Worm (Caenorhabditis elegans) whole organism, L4 larva: ENCODE results near the gene ocr-4.

Experiments used
- F10B5.3 ChIP-seq: sonication (generic microtip); optimal IDR thresholded peaks from 2 replicates; lab custom pipeline; 2016; ENCODE audit warnings: mild to moderate bottlenecking, missing genetic modification characterization, missing compliant biosample characterization
- F37D6.2 ChIP-seq: sonication (generic microtip); optimal IDR thresholded peaks from 2 replicates; lab custom pipeline; 2016; ENCODE audit warnings: mild to moderate bottlenecking, missing genetic modification characterization, missing compliant biosample characterization
- F49E8.2 ChIP-seq: sonication (generic microtip); optimal IDR thresholded peaks from 2 replicates; lab custom pipeline; 2016; ENCODE audit warnings: missing compliant biosample characterization, mild to moderate bottlenecking, missing genetic modification characterization, borderline replicate concordance
- Y105C5A.15 ChIP-seq: fragments of 200-800 bp; sonication (Bioruptor generic); IDR thresholded peaks from 2 replicates; pipeline ENCODE4 v1.3.6; 2022; ENCODE audit warnings: missing genetic modification characterization, missing compliant biosample characterization
- aha-1 ChIP-seq: fragments of 150-350 bp; peaks from one replicate; lab custom pipeline; 2014; ENCODE audit warnings: missing biosample characterization, missing genetic modification characterization
- ama-1 ChIP-seq: fragments of 150-350 bp; optimal IDR thresholded peaks from 2 replicates; lab custom pipeline; 2014; ENCODE audit warnings: inconsistent platforms, mixed read lengths
- attf-4 ChIP-seq: sonication (generic microtip); optimal IDR thresholded peaks from 3 replicates; lab custom pipeline; 2017; ENCODE audit warnings: missing biosample characterization, missing genetic modification characterization
- ceh-44 ChIP-seq: fragments of 200-800 bp; sonication (Bioruptor generic); IDR thresholded peaks from 2 replicates; pipeline ENCODE4 v1.3.6; 2022; ENCODE audit warnings: missing genetic modification reagents, missing genetic modification characterization, missing compliant biosample characterization
- ceh-82 ChIP-seq: sonication (generic microtip); optimal IDR thresholded peaks from 2 replicates; lab custom pipeline; 2017; ENCODE audit warnings: missing biosample characterization, missing genetic modification characterization
- cey-2 ChIP-seq: sonication (generic microtip); optimal IDR thresholded peaks from 3 replicates; lab custom pipeline; 2017; ENCODE audit warnings: missing genetic modification characterization, mild to moderate bottlenecking, missing compliant biosample characterization, antibody characterized with exemption, borderline replicate concordance; ENCODE audit not compliant: insufficient read depth
- ctbp-1 ChIP-seq: fragments of 200-800 bp; sonication (Bioruptor generic); IDR thresholded peaks from 2 replicates; pipeline ENCODE4 v1.3.6; 2022; ENCODE audit warnings: missing genetic modification reagents, missing genetic modification characterization, missing compliant biosample characterization
- daf-12 ChIP-seq: fragments of 150-350 bp; optimal IDR thresholded peaks from 2 replicates; lab custom pipeline; 2014; ENCODE audit warnings: missing biosample characterization, missing genetic modification reagents, missing genetic modification characterization
- dmd-6 ChIP-seq: fragments of 200-800 bp; sonication (Bioruptor generic); IDR thresholded peaks from 2 replicates; pipeline ENCODE4 v1.3.6; 2022; ENCODE audit warnings: missing genetic modification reagents, missing genetic modification characterization, missing compliant biosample characterization
- duxl-1 ChIP-seq: sonication (generic microtip); optimal IDR thresholded peaks from 2 replicates; lab custom pipeline; 2016; ENCODE audit warnings: mild to moderate bottlenecking, missing genetic modification characterization, moderate library complexity, missing compliant biosample characterization; ENCODE audit not compliant: poor library complexity
- dve-1 ChIP-seq: sonication (generic microtip); optimal IDR thresholded peaks from 2 replicates; lab custom pipeline; 2017; ENCODE audit warnings: antibody characterized with exemption, mild to moderate bottlenecking, missing genetic modification characterization, missing compliant biosample characterization; ENCODE audit not compliant: insufficient read depth
- fkh-10 ChIP-seq: fragments of 150-350 bp; optimal IDR thresholded peaks from 2 replicates; lab custom pipeline; 2014; ENCODE audit warnings: missing biosample characterization, missing genetic modification reagents, missing genetic modification characterization
- hif-1 ChIP-seq, 2 experiments: sonication (generic microtip); optimal IDR thresholded peaks; 2 replicates each; lab custom pipeline; 2016 to 2017; ENCODE audit warnings: missing compliant biosample characterization in 2 of 2, missing genetic modification characterization in 2 of 2, missing genetic modification reagents in 2 of 2, missing genotype in 2 of 2, mild to moderate bottlenecking in 1 of 2
- hlh-11 ChIP-seq: fragments of 200-800 bp; sonication (Bioruptor generic); optimal IDR thresholded peaks from 2 replicates; lab custom pipeline; 2018; ENCODE audit warnings: mild to moderate bottlenecking, missing genetic modification characterization, missing compliant biosample characterization
- hlh-30 ChIP-seq: sonication (generic microtip); optimal IDR thresholded peaks from 2 replicates; lab custom pipeline; 2017; ENCODE audit warnings: antibody characterized with exemption, mild to moderate bottlenecking, missing genetic modification characterization, missing compliant biosample characterization; ENCODE audit not compliant: insufficient read depth
- hmg-1.1 ChIP-seq: fragments of 200-800 bp; sonication (Bioruptor generic); IDR thresholded peaks from 2 replicates; pipeline ENCODE4 v1.3.6; 2022; ENCODE audit warnings: missing genetic modification reagents, missing genetic modification characterization, missing compliant biosample characterization
- lim-7 ChIP-seq: fragments of 200-800 bp; sonication (Bioruptor generic); IDR thresholded peaks from 2 replicates; pipeline ENCODE4 v1.3.6; 2022; ENCODE audit warnings: missing genetic modification characterization, missing compliant biosample characterization
- lin-15B ChIP-seq: fragments of 150-350 bp; sonication (generic microtip); optimal IDR thresholded peaks from 3 replicates; lab custom pipeline; 2014; ENCODE audit warnings: missing biosample characterization, missing genetic modification characterization
- lin-29 ChIP-seq: fragments of 200-800 bp; sonication (Bioruptor generic); IDR thresholded peaks from 2 replicates; pipeline ENCODE4 v1.3.6; 2022; ENCODE audit warnings: missing genetic modification reagents, missing genetic modification characterization, missing compliant biosample characterization
- madf-9 ChIP-seq: fragments of 200-800 bp; sonication (Bioruptor generic); conservative IDR thresholded peaks from 2 replicates; pipeline ENCODE4 v1.3.6; 2022; ENCODE audit warnings: missing genetic modification reagents, missing genetic modification characterization, missing compliant biosample characterization
- mxl-2 ChIP-seq: fragments of 200-800 bp; sonication (Bioruptor generic); conservative IDR thresholded peaks from 2 replicates; pipeline ENCODE4 v1.3.6; 2022; ENCODE audit warnings: missing genetic modification reagents, missing genetic modification characterization, missing compliant biosample characterization
- nhr-102 ChIP-seq: sonication (generic microtip); optimal IDR thresholded peaks from 2 replicates; lab custom pipeline; 2016; ENCODE audit warnings: mild to moderate bottlenecking, missing genetic modification characterization, moderate library complexity, missing compliant biosample characterization
- nhr-111 ChIP-seq: fragments of 200-800 bp; sonication (Bioruptor generic); optimal IDR thresholded peaks from 2 replicates; lab custom pipeline; 2018; ENCODE audit warnings: mild to moderate bottlenecking, missing genetic modification characterization, missing compliant biosample characterization
- nhr-25 ChIP-seq: sonication (generic microtip); optimal IDR thresholded peaks from 2 replicates; lab custom pipeline; 2017; ENCODE audit warnings: missing genetic modification characterization, mild to moderate bottlenecking, missing compliant biosample characterization, antibody characterized with exemption, moderate library complexity, borderline replicate concordance; ENCODE audit not compliant: insufficient read depth
- nhr-28 ChIP-seq: fragments of 150-350 bp; optimal IDR thresholded peaks from 2 replicates; lab custom pipeline; 2014; ENCODE audit warnings: missing biosample characterization, missing genetic modification characterization
- nhr-41 ChIP-seq: fragments of 200-800 bp; sonication (Bioruptor generic); IDR thresholded peaks from 2 replicates; pipeline ENCODE4 v1.3.6; 2022; ENCODE audit warnings: missing genetic modification reagents, missing genetic modification characterization, missing compliant biosample characterization
- nhr-42 ChIP-seq: fragments of 200-800 bp; sonication (Bioruptor generic); IDR thresholded peaks from 2 replicates; pipeline ENCODE4 v1.3.6; 2022; ENCODE audit warnings: missing genetic modification characterization, missing compliant biosample characterization
- nhr-77 ChIP-seq: fragments of 150-350 bp; optimal IDR thresholded peaks from 2 replicates; lab custom pipeline; 2014; ENCODE audit warnings: missing biosample characterization, missing genetic modification characterization
- php-3 ChIP-seq: fragments of 200-800 bp; sonication (Bioruptor generic); IDR thresholded peaks from 2 replicates; pipeline ENCODE4 v1.3.6; 2022; ENCODE audit warnings: missing genetic modification reagents, missing genetic modification characterization, missing compliant biosample characterization
- rbr-2 ChIP-seq: sonication (generic microtip); optimal IDR thresholded peaks from 2 replicates; lab custom pipeline; 2016; ENCODE audit warnings: missing genotype, missing genetic modification characterization, missing compliant biosample characterization
- snpc-1.2 ChIP-seq: fragments of 200-800 bp; sonication (Bioruptor generic); IDR thresholded peaks from 2 replicates; pipeline ENCODE4 v1.3.6; 2022; ENCODE audit warnings: missing genetic modification reagents, missing genetic modification characterization, missing compliant biosample characterization
- spr-1 ChIP-seq: sonication (generic microtip); optimal IDR thresholded peaks from 2 replicates; lab custom pipeline; 2016; ENCODE audit warnings: mild to moderate bottlenecking, missing genetic modification characterization, missing compliant biosample characterization
- tra-1 ChIP-seq: fragments of 200-800 bp; sonication (Bioruptor generic); IDR thresholded peaks from 2 replicates; pipeline ENCODE4 v1.3.6; 2022; ENCODE audit warnings: missing genetic modification reagents, missing genetic modification characterization, missing compliant biosample characterization
- unc-62 ChIP-seq, 3 experiments: fragments of 150-350 bp in 1 of 3; sonication (generic microtip); optimal IDR thresholded peaks in 2 of 3; peaks in 1 of 3; 1 replicate in 1 of 3; 2 replicates in 2 of 3; lab custom pipeline; 2014 to 2017; ENCODE audit warnings: missing biosample characterization in 3 of 3, missing genetic modification characterization in 3 of 3, missing genetic modification reagents in 3 of 3, missing genotype in 1 of 3
- zip-11 ChIP-seq: fragments of 200-800 bp; sonication (Bioruptor generic); IDR thresholded peaks from 2 replicates; pipeline ENCODE4 v1.3.6; 2022; ENCODE audit warnings: missing genetic modification characterization, missing compliant biosample characterization
- zip-2 ChIP-seq: fragments of 150-350 bp; optimal IDR thresholded peaks from 2 replicates; lab custom pipeline; 2014; ENCODE audit warnings: missing biosample characterization, missing genetic modification characterization
- ztf-11 ChIP-seq: fragments of 150-350 bp; optimal IDR thresholded peaks from 2 replicates; lab custom pipeline; 2014; ENCODE audit warnings: missing biosample characterization, missing genetic modification characterization

The ocr-4 gene

ce11 chrIV:7325698-7326097, 6.9 kb downstream of the ocr-4 start (continued):
- TF ChIP-seq zip-11 (GFP tag; lab: Robert Waterston, UW) (no peak), ctbp-1 (GFP tag; lab: Robert Waterston, UW) (no peak), attf-4 (no peak), zip-2 (no peak), daf-12 (tag; lab: Kevin White, UChicago) (no peak), aha-1 (tag; lab: Kevin White, UChicago) (peak; percentile 62), duxl-1 (tag; lab: Kevin White, UChicago) (no peak), nhr-42 (GFP tag; lab: Robert Waterston, UW) (no peak), hlh-11 (peak; percentile 31), dmd-6 (GFP tag; lab: Robert Waterston, UW) (peak; percentile 56)

DNA sequence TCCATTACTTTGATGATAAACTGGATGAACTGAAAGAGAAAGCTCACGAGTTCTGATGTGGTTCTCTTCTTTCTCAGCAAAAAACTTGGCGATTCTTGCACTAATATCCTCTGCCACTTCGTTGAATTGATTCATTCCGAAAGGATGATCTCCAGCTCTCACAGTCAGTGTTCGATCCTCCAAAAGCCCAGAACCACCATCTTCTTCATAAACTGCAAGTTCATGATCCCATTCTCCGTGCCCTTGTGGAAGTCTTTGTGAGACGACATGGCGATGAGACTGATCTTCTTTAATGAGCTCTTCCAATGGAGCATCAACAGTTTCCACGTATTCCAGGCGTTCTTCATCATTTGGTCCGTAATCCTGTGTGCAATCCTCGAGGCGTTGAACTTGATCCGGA, 7.7 kb downstream of the ocr-4 start:
- no peak for TF ChIP-seq F49E8.2 (tag; lab: Kevin White, UChicago)
- TF ChIP-seq ceh-44 (GFP tag; lab: Robert Waterston, UW): no peak
- no peak for TF ChIP-seq nhr-77
- peak in 1 of 2 experiments; percentile 98 for TF ChIP-seq unc-62 (GFP tag; optimal IDR thresholded peaks at IDR 0.05 in 1 of 2; lab: Kevin White, UChicago)
- TF ChIP-seq unc-62 (tag; optimal IDR thresholded peaks at IDR 0.05; lab: Kevin White, UChicago): no peak

DNA sequence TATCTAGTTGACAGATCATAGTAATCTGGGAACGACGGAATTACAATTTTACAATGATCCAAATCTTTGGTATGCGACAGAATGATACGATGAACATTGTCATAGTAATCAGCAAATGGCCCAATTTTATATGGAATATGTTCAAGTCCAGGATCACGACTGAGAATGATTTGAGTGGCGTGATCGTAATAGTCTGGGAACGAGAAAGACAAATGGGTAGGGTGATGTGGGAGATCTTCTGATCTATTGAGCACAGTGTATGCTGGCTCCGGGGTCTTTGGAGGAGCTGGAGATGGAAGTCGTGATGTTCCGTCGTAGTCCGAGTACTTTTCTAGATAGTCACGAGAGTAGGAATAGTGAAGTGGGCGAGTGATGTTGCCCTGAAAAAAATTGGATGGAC, 8.7 kb downstream of the ocr-4 start:
- peak; percentile 90 for TF ChIP-seq aha-1 (tag; lab: Kevin White, UChicago)
- TF ChIP-seq lin-29: no peak
- TF ChIP-seq tra-1 (GFP tag; lab: Robert Waterston, UW): no peak
- TF ChIP-seq snpc-1.2: no peak
- TF ChIP-seq F37D6.2 (tag; lab: Kevin White, UChicago): no peak
- TF ChIP-seq lim-7 (GFP tag; lab: Robert Waterston, UW): no peak
- no peak for TF ChIP-seq dmd-6 (GFP tag; lab: Robert Waterston, UW)

ce11 chrIV:7320688-7321087, 11.9 kb downstream of the ocr-4 start:
- TF ChIP-seq nhr-41 (GFP tag; lab: Robert Waterston, UW) (no peak), unc-62 (GFP tag; optimal IDR thresholded peaks at IDR 0.05 in 1 of 2; lab: Kevin White, UChicago) (peak in 1 of 2 experiments; percentile 92), unc-62 (tag; optimal IDR thresholded peaks at IDR 0.05; lab: Kevin White, UChicago) (no peak), mxl-2 (GFP tag; lab: Robert Waterston, UW) (no peak), madf-9 (GFP tag; lab: Robert Waterston, UW) (no peak)

DNA sequence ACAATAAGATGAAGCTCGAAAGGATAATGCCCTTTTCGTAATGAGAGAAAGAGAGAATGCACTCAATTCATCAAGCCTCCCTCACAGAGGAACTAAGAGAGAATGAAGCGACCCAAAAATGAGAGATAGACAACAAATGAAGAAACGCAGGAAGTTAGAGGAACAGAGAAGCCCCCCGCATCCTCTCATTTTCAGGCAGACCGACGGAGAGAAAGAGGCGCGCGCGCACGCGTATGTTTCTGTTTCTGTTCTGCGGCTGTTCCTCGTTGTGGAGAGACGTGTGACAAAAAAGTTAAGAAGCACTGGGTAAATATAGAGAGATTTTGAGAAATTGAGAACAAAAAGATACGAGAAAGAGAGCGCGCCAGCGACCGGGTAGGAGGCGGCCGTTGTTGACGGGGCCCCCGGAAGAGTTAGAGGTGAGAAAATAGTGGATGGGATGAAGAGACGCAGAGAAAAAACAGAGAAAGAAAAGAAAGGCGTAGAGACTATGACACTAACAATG, 12.6 kb downstream of the ocr-4 start:
- no peak for TF ChIP-seq ceh-82
- peak; percentile 9 for TF ChIP-seq nhr-25 (tag; lab: Kevin White, UChicago)
- TF ChIP-seq Y105C5A.15 (GFP tag; lab: Robert Waterston, UW): no peak
- peak; percentile 16 for TF ChIP-seq F10B5.3
- TF ChIP-seq zip-2: no peak
- peak; percentile 88 for TF ChIP-seq nhr-28 (tag; lab: Kevin White, UChicago)
- TF ChIP-seq php-3: no peak
- no peak for TF ChIP-seq ama-1 (lab: Kevin White, UChicago)
- TF ChIP-seq ztf-11 (tag; lab: Kevin White, UChicago): no peak
- peak; percentile 97 for TF ChIP-seq hlh-11
- TF ChIP-seq hlh-30 (tag; lab: Kevin White, UChicago): peak; percentile 94
- peak; percentile 94 for TF ChIP-seq dve-1 (tag; lab: Kevin White, UChicago)
- peak; percentile 94 for TF ChIP-seq hmg-1.1 (GFP tag; lab: Robert Waterston, UW)
- TF ChIP-seq nhr-41 (GFP tag; lab: Robert Waterston, UW): no peak
- TF ChIP-seq dmd-6 (GFP tag; lab: Robert Waterston, UW): peak; percentile 87
- TF ChIP-seq F49E8.2 (tag; lab: Kevin White, UChicago): no peak
- peak; percentile 24 for TF ChIP-seq nhr-102 (tag; lab: Kevin White, UChicago)
- TF ChIP-seq spr-1 (tag; lab: Kevin White, UChicago): peak; percentile 79
- TF ChIP-seq fkh-10: peak; percentile 81
- TF ChIP-seq rbr-2 (tag; lab: Kevin White, UChicago): peak; percentile 91
- peak in 1 of 2 experiments; percentile 74 for TF ChIP-seq hif-1 (tag; optimal IDR thresholded peaks at IDR 0.05; lab: Kevin White, UChicago)
- no peak for TF ChIP-seq nhr-111 (GFP tag; lab: Kevin White, UChicago)
- peak; percentile 29 for TF ChIP-seq cey-2 (tag; lab: Kevin White, UChicago)
- TF ChIP-seq tra-1 (GFP tag; lab: Robert Waterston, UW): peak; percentile 57
- TF ChIP-seq lin-15B (tag; lab: Kevin White, UChicago): no peak
